Fruit fly (Drosophila melanogaster) whole organism, embryonic: Measurements from ENCODE around the gene CG34269.

Experiments used
- Abd-B ChIP-seq: fragments of 200-800 bp; sonication (Bioruptor generic); optimal IDR thresholded peaks from 2 replicates; lab custom pipeline; 2018; ENCODE audit warnings: missing biosample characterization, mild to moderate bottlenecking, missing genetic modification characterization, moderate library complexity
- Atf-2 ChIP-seq: fragments of 200-800 bp; sonication (Bioruptor generic); optimal IDR thresholded peaks from 2 replicates; lab custom pipeline; 2016; ENCODE audit warnings: missing biosample characterization, missing genetic modification characterization
- Blimp-1 ChIP-seq: fragments of 200-800 bp; sonication (Bioruptor generic); optimal IDR thresholded peaks from 3 replicates; lab custom pipeline; 2018; ENCODE audit warnings: missing biosample characterization, missing genetic modification characterization, mild to moderate bottlenecking, moderate library complexity, missing genetic modification reagents
- CG10979 ChIP-seq: fragments of 200-800 bp; sonication (Bioruptor generic); optimal IDR thresholded peaks from 2 replicates; lab custom pipeline; 2018; ENCODE audit warnings: missing biosample characterization, mild to moderate bottlenecking, missing genetic modification characterization, moderate library complexity
- CG12071 ChIP-seq: fragments of 200-800 bp; sonication (Bioruptor generic); optimal IDR thresholded peaks from 3 replicates; lab custom pipeline; 2018; ENCODE audit warnings: missing biosample characterization, mild to moderate bottlenecking, missing genetic modification characterization
- CG14014 ChIP-seq: fragments of 200-800 bp; sonication (Bioruptor generic); IDR thresholded peaks from 2 replicates; pipeline ENCODE4 v1.3.6; 2022; ENCODE audit warnings: missing biosample characterization, missing genetic modification characterization
- CG14050 ChIP-seq: fragments of 200-800 bp; sonication (Bioruptor generic); IDR thresholded peaks from 3 replicates; pipeline ENCODE4 v1.3.6; 2022; ENCODE audit warnings: missing biosample characterization, missing genetic modification characterization
- CG14441 ChIP-seq: fragments of 200-800 bp; sonication (Bioruptor generic); IDR thresholded peaks from 2 replicates; pipeline ENCODE4 v1.3.6; 2022; ENCODE audit warnings: missing biosample characterization, missing genetic modification characterization
- CG14710 ChIP-seq: fragments of 200-800 bp; sonication (Bioruptor generic); optimal IDR thresholded peaks from 3 replicates; lab custom pipeline; 2019; ENCODE audit warnings: missing biosample characterization, mild to moderate bottlenecking, missing genetic modification characterization, moderate library complexity
- CG14860 ChIP-seq: fragments of 200-800 bp; sonication (Bioruptor generic); IDR thresholded peaks from 3 replicates; pipeline ENCODE4 v1.3.6; 2022; ENCODE audit warnings: missing biosample characterization, missing genetic modification characterization; ENCODE audit not compliant: partially characterized antibody
- CG16779 ChIP-seq: fragments of 200-800 bp; sonication (Bioruptor generic); IDR thresholded peaks from 2 replicates; pipeline ENCODE4 v1.3.6; 2022; ENCODE audit warnings: missing biosample characterization, missing genetic modification characterization
- CG16815 ChIP-seq: fragments of 200-800 bp; sonication (Bioruptor generic); optimal IDR thresholded peaks from 3 replicates; lab custom pipeline; 2017; ENCODE audit warnings: missing biosample characterization, mild to moderate bottlenecking, missing genetic modification characterization
- CG16863 ChIP-seq: fragments of 200-800 bp; sonication (Bioruptor generic); optimal IDR thresholded peaks from 3 replicates; lab custom pipeline; 2016; ENCODE audit warnings: missing biosample characterization, missing genetic modification characterization
- CG17361 ChIP-seq: fragments of 200-800 bp; sonication (Bioruptor generic); IDR thresholded peaks from 3 replicates; pipeline ENCODE4 v1.3.6; 2022; ENCODE audit warnings: missing biosample characterization, missing genetic modification characterization
- CG30403 ChIP-seq: fragments of 200-800 bp; sonication (Bioruptor generic); optimal IDR thresholded peaks from 3 replicates; lab custom pipeline; 2016; ENCODE audit warnings: missing biosample characterization, missing genetic modification characterization
- CG31365 ChIP-seq: fragments of 200-800 bp; sonication (Bioruptor generic); optimal IDR thresholded peaks from 2 replicates; lab custom pipeline; 2018; ENCODE audit warnings: missing biosample characterization, mild to moderate bottlenecking, missing genetic modification characterization
- CG3163 ChIP-seq: fragments of 200-800 bp; sonication (Bioruptor generic); optimal IDR thresholded peaks from 3 replicates; lab custom pipeline; 2016; ENCODE audit warnings: missing biosample characterization, missing genetic modification characterization
- CG33557 ChIP-seq: fragments of 200-800 bp; sonication (Bioruptor generic); optimal IDR thresholded peaks from 2 replicates; lab custom pipeline; 2019; ENCODE audit warnings: missing biosample characterization, mild to moderate bottlenecking, missing genetic modification characterization, moderate library complexity
- CG3838 ChIP-seq: fragments of 200-800 bp; sonication (Bioruptor generic); optimal IDR thresholded peaks from 3 replicates; lab custom pipeline; 2016; ENCODE audit warnings: missing biosample characterization, missing genetic modification characterization
- CG7271 ChIP-seq: fragments of 200-800 bp; sonication (Bioruptor generic); optimal IDR thresholded peaks from 2 replicates; lab custom pipeline; 2018; ENCODE audit warnings: missing biosample characterization, mild to moderate bottlenecking, missing genetic modification characterization, moderate library complexity
- CG7357 ChIP-seq: fragments of 200-800 bp; sonication (Bioruptor generic); IDR thresholded peaks from 3 replicates; pipeline ENCODE4 v1.3.6; 2022; ENCODE audit warnings: missing biosample characterization, missing genetic modification characterization
- CG7372 ChIP-seq: fragments of 200-800 bp; sonication (Bioruptor generic); IDR thresholded peaks from 2 replicates; pipeline ENCODE4 v1.3.6; 2022; ENCODE audit warnings: missing biosample characterization, missing genetic modification characterization
- CG7745 ChIP-seq: fragments of 200-800 bp; sonication (Bioruptor generic); optimal IDR thresholded peaks from 2 replicates; lab custom pipeline; 2018; ENCODE audit warnings: missing biosample characterization, mild to moderate bottlenecking, missing genetic modification characterization, moderate library complexity
- CG9437 ChIP-seq: fragments of 200-800 bp; sonication (Bioruptor generic); optimal IDR thresholded peaks from 2 replicates; lab custom pipeline; 2018; ENCODE audit warnings: missing biosample characterization, mild to moderate bottlenecking, missing genetic modification characterization
- Chrac-16 ChIP-seq: fragments of 200-800 bp; sonication (Bioruptor generic); optimal IDR thresholded peaks from 3 replicates; lab custom pipeline; 2016; ENCODE audit warnings: missing biosample characterization, missing genetic modification characterization
- Hey ChIP-seq: fragments of 200-800 bp; sonication (Bioruptor generic); optimal IDR thresholded peaks from 3 replicates; lab custom pipeline; 2018; ENCODE audit warnings: missing biosample characterization, mild to moderate bottlenecking, missing genetic modification characterization
- Hr3 ChIP-seq: fragments of 200-800 bp; sonication (Bioruptor generic); optimal IDR thresholded peaks from 3 replicates; lab custom pipeline; 2016; ENCODE audit warnings: missing biosample characterization, missing genetic modification characterization
- Med ChIP-seq: fragments of 200-800 bp; sonication (Bioruptor generic); peaks from one replicate; lab custom pipeline; 2016; ENCODE audit warnings: missing biosample characterization, missing genetic modification characterization, mild to moderate bottlenecking, inconsistent platforms, moderate library complexity
- PHDP ChIP-seq: fragments of 200-800 bp; sonication (Bioruptor generic); optimal IDR thresholded peaks from 3 replicates; lab custom pipeline; 2018; ENCODE audit warnings: missing biosample characterization, mild to moderate bottlenecking, missing genetic modification characterization, moderate library complexity
- Six4 ChIP-seq: fragments of 200-800 bp; sonication (Bioruptor generic); optimal IDR thresholded peaks from 2 replicates; lab custom pipeline; 2016; ENCODE audit warnings: missing biosample characterization, missing genetic modification characterization
- amos ChIP-seq: fragments of 200-800 bp; sonication (Bioruptor generic); IDR thresholded peaks from 2 replicates; pipeline ENCODE4 v1.3.6; 2022; ENCODE audit warnings: missing biosample characterization, missing genetic modification characterization; ENCODE audit not compliant: partially characterized antibody
- br ChIP-seq: fragments of >200 bp; optimal IDR thresholded peaks from 2 replicates; lab custom pipeline; 2017
- cad ChIP-seq: fragments of >200 bp; optimal IDR thresholded peaks from 2 replicates; lab custom pipeline; 2017; ENCODE audit warnings: missing biosample characterization, missing genetic modification characterization
- ci ChIP-seq: fragments of 200-800 bp; sonication (Bioruptor generic); IDR thresholded peaks from 3 replicates; pipeline ENCODE4 v1.3.6; 2022; ENCODE audit warnings: missing biosample characterization, missing genetic modification characterization
- en ChIP-seq: fragments of 200-800 bp; sonication (Bioruptor generic); optimal IDR thresholded peaks from 2 replicates; lab custom pipeline; 2016; ENCODE audit warnings: missing biosample characterization, missing genetic modification characterization
- exex ChIP-seq: fragments of 200-800 bp; sonication (Bioruptor generic); optimal IDR thresholded peaks from 4 replicates; lab custom pipeline; 2018; ENCODE audit warnings: missing biosample characterization, mild to moderate bottlenecking, missing genetic modification characterization, moderate library complexity
- fd102C ChIP-seq: fragments of 200-800 bp; sonication (Bioruptor generic); optimal IDR thresholded peaks from 2 replicates; lab custom pipeline; 2018; ENCODE audit warnings: missing biosample characterization, mild to moderate bottlenecking, missing genetic modification characterization, moderate library complexity
- fu2 ChIP-seq: fragments of 200-800 bp; sonication (Bioruptor generic); optimal IDR thresholded peaks from 2 replicates; lab custom pipeline; 2016; ENCODE audit warnings: missing biosample characterization, missing genetic modification characterization
- gro ChIP-seq: fragments of 200-800 bp; sonication (Bioruptor generic); optimal IDR thresholded peaks from 2 replicates; lab custom pipeline; 2016; ENCODE audit warnings: missing biosample characterization, missing genetic modification characterization
- hkb ChIP-seq, 2 experiments: fragments of 200-800 bp in 1 of 2; fragments of >200 bp in 1 of 2; sonication (Bioruptor generic) in 1 of 2; IDR thresholded peaks in 1 of 2; optimal IDR thresholded peaks in 1 of 2; 2 replicates each; pipeline versions ENCODE4 v1.3.6 to Lab custom; 2017 to 2022; ENCODE audit warnings: missing biosample characterization in 1 of 2, missing genetic modification characterization in 1 of 2
- oc ChIP-seq: fragments of 200-800 bp; sonication (Bioruptor generic); optimal IDR thresholded peaks from 2 replicates; lab custom pipeline; 2018; ENCODE audit warnings: missing biosample characterization, mild to moderate bottlenecking, missing genetic modification characterization, moderate library complexity
- otp ChIP-seq: fragments of 200-800 bp; sonication (Bioruptor generic); IDR thresholded peaks from 3 replicates; pipeline ENCODE4, ENCODE4 v1.3.6; 2022; ENCODE audit warnings: missing biosample characterization, missing genetic modification characterization
- pum ChIP-seq: fragments of 200-800 bp; sonication (Bioruptor generic); optimal IDR thresholded peaks from 2 replicates; lab custom pipeline; 2016; ENCODE audit warnings: missing biosample characterization, missing genetic modification characterization
- row ChIP-seq: fragments of 200-800 bp; sonication (Bioruptor generic); IDR thresholded peaks from 3 replicates; pipeline ENCODE4 v1.3.6; 2022; ENCODE audit warnings: missing biosample characterization, missing genetic modification characterization
- schlank ChIP-seq: fragments of 200-800 bp; sonication (Bioruptor generic); optimal IDR thresholded peaks from 2 replicates; lab custom pipeline; 2018; ENCODE audit warnings: missing biosample characterization, mild to moderate bottlenecking, missing genetic modification characterization
- scrt ChIP-seq: fragments of 200-800 bp; sonication (Bioruptor generic); optimal IDR thresholded peaks from 2 replicates; lab custom pipeline; 2018; ENCODE audit warnings: missing biosample characterization, mild to moderate bottlenecking, missing genetic modification characterization, moderate library complexity
- seq ChIP-seq: fragments of 200-800 bp; sonication (Bioruptor generic); IDR thresholded peaks from 2 replicates; pipeline ENCODE4 v1.3.6; 2022; ENCODE audit warnings: missing biosample characterization, missing genetic modification characterization
- so ChIP-seq: fragments of 200-800 bp; sonication (Bioruptor generic); IDR thresholded peaks from 3 replicates; pipeline ENCODE4 v1.3.6; 2022; ENCODE audit warnings: missing biosample characterization, missing genetic modification characterization
- stc ChIP-seq: fragments of 200-800 bp; sonication (Bioruptor generic); IDR thresholded peaks from 2 replicates; pipeline ENCODE4 v1.3.6; 2022; ENCODE audit warnings: missing biosample characterization, missing genetic modification characterization
- vnd ChIP-seq: fragments of 200-800 bp; sonication (Bioruptor generic); IDR thresholded peaks from 3 replicates; pipeline ENCODE4 v1.3.6; 2022; ENCODE audit warnings: missing biosample characterization, missing genetic modification characterization; ENCODE audit not compliant: partially characterized antibody

Gene CG34269

dm6 chr3L:540432-540973 is 12.4 kb downstream of the CG34269 start, which contains the start of the genes klar and BORCS6:
Gene klar (minus strand): TSS chr3L:540614.
Gene BORCS6 (plus strand): TSS chr3L:540851.
- TF ChIP-seq Chrac-16 (GFP tag; lab: Kevin White, UChicago) (peak; percentile 51), seq (peak; percentile 51; the same call in 1 of the 2 replicates), CG7271 (tag; lab: Kevin White, UChicago) (no peak), row (peak; percentile 96), CG16863 (GFP tag; lab: Kevin White, UChicago) (peak; percentile 55), Blimp-1 (GFP tag; lab: Kevin White, UChicago) (peak; percentile 29), CG14014 (peak; percentile 35; the same call in 1 of the 2 replicates), br (lab: Kevin White, UChicago) (no peak), CG14860 (GFP tag; lab: Robert Waterston, UW) (peak; percentile 97), fd102C (GFP tag; lab: Kevin White, UChicago) (no peak), CG14710 (peak; percentile 85), stc (GFP tag; lab: Robert Waterston, UW) (0 out of 2 replicates have a peak, but pooled peaks have one; percentile 7), Med (GFP tag; lab: Kevin White, UChicago) (peak; percentile 92), oc (tag; lab: Kevin White, UChicago) (no peak), vnd (peak; percentile 95), CG7372 (GFP tag; lab: Robert Waterston, UW) (no peak), Abd-B (peak; percentile 60), CG3838 (GFP tag; lab: Kevin White, UChicago) (no peak), CG16815 (GFP tag; lab: Kevin White, UChicago) (no peak), Hr3 (GFP tag; lab: Kevin White, UChicago) (peak; percentile 58), ci (GFP tag; lab: Robert Waterston, UW) (peak; percentile 71; the same call in 2 of the 3 replicates), CG33557 (GFP tag; lab: Kevin White, UChicago) (peak; percentile 1), CG14050 (no peak; the same call in 2 of the 3 replicates), pum (GFP tag; lab: Kevin White, UChicago) (peak; percentile 53), CG9437 (peak; percentile 6), Six4 (GFP tag; lab: Kevin White, UChicago) (no peak), CG31365 (no peak), CG7357 (GFP tag; lab: Robert Waterston, UW) (peak; percentile 61; the same call in 2 of the 3 replicates), CG12071 (GFP tag; lab: Kevin White, UChicago) (peak; percentile 42), PHDP (tag; lab: Kevin White, UChicago) (peak; percentile 46), CG17361 (GFP tag; lab: Robert Waterston, UW) (peak; percentile 70), gro (GFP tag; lab: Kevin White, UChicago) (peak; percentile 91), scrt (GFP tag; lab: Kevin White, UChicago) (peak; percentile 23), Atf-2 (peak; percentile 38), CG3163 (GFP tag; lab: Kevin White, UChicago) (peak; percentile 36), so (GFP tag; lab: Robert Waterston, UW) (no peak), CG14441 (GFP tag; lab: Robert Waterston, UW) (peak; percentile 21; the same call in 1 of the 2 replicates), fu2 (peak; percentile 37), exex (tag; lab: Kevin White, UChicago) (no peak), CG7745 (tag; lab: Kevin White, UChicago) (no peak), Hey (tag; lab: Kevin White, UChicago) (peak; percentile 8), en (GFP tag; lab: Kevin White, UChicago) (no peak), CG16779 (GFP tag; lab: Robert Waterston, UW) (no peak), CG10979 (peak; percentile 21), amos (GFP tag; lab: Robert Waterston, UW) (peak; percentile 95), otp (GFP tag; lab: Robert Waterston, UW) (0 out of 3 replicates have a peak, but pooled peaks have one; percentile 51), cad (GFP tag; lab: Kevin White, UChicago) (peak; percentile 3), schlank (peak; percentile 34), hkb (optimal IDR thresholded peaks at IDR 0.05; lab: Kevin White, UChicago) (no peak), hkb (GFP tag; IDR thresholded peaks at IDR 0.05; lab: Robert Waterston, UW) (peak; percentile 60), CG30403 (GFP tag; lab: Kevin White, UChicago) (peak; percentile 74)
